Worm (Caenorhabditis elegans) whole organism, L4 larva: ENCODE measurements around the gene F40F12.9.
A peak's percentile ranks its signal among the peaks of the same experiment; 100 is the strongest.

Experiments
- D1046.2 ChIP-seq: fragments of 200-800 bp; sonication (Bioruptor generic); IDR thresholded peaks from 2 replicates; pipeline ENCODE4 v1.3.6; 2022; ENCODE audit warnings: missing genetic modification characterization, missing compliant biosample characterization
- F26F4.8 ChIP-seq: fragments of 200-800 bp; sonication (Bioruptor generic); conservative IDR thresholded peaks from 2 replicates; pipeline ENCODE4 v1.3.6; 2022; ENCODE audit warnings: missing genetic modification characterization, missing compliant biosample characterization
- F37D6.2 ChIP-seq: sonication (generic microtip); optimal IDR thresholded peaks from 2 replicates; lab custom pipeline; 2016; ENCODE audit warnings: mild to moderate bottlenecking, missing genetic modification characterization, missing compliant biosample characterization
- T20F7.1 ChIP-seq: fragments of 200-800 bp; sonication (Bioruptor generic); optimal IDR thresholded peaks from 2 replicates; lab custom pipeline; 2018; ENCODE audit warnings: mild to moderate bottlenecking, missing genetic modification characterization, missing compliant biosample characterization
- T26A8.4 ChIP-seq: fragments of 200-800 bp; sonication (Bioruptor generic); IDR thresholded peaks from 2 replicates; pipeline ENCODE4 v1.3.6; 2022; ENCODE audit warnings: missing genetic modification characterization, missing compliant biosample characterization
- Y48G9A.11 ChIP-seq: fragments of 200-800 bp; sonication (Bioruptor generic); IDR thresholded peaks from 2 replicates; pipeline ENCODE4 v1.3.6; 2022; ENCODE audit warnings: missing genetic modification reagents, missing genetic modification characterization, missing compliant biosample characterization
- Y75B8A.6 ChIP-seq: fragments of 200-800 bp; sonication (Bioruptor generic); IDR thresholded peaks from 2 replicates; pipeline ENCODE4 v1.3.6; 2022; ENCODE audit warnings: missing genetic modification reagents, missing genetic modification characterization, missing compliant biosample characterization
- ZK337.2 ChIP-seq: fragments of 200-800 bp; sonication (Bioruptor generic); IDR thresholded peaks from 2 replicates; pipeline ENCODE4 v1.3.6; 2022; ENCODE audit warnings: missing genetic modification reagents, missing genetic modification characterization, missing compliant biosample characterization
- aly-2 ChIP-seq: sonication (generic microtip); optimal IDR thresholded peaks from 2 replicates; lab custom pipeline; 2018; ENCODE audit warnings: missing biosample characterization, missing genetic modification characterization
- arid-1 ChIP-seq: fragments of 200-800 bp; sonication (Bioruptor generic); conservative IDR thresholded peaks from 2 replicates; pipeline ENCODE4 v1.3.6; 2022; ENCODE audit warnings: missing genetic modification reagents, missing genetic modification characterization, missing compliant biosample characterization
- attf-4 ChIP-seq: sonication (generic microtip); optimal IDR thresholded peaks from 3 replicates; lab custom pipeline; 2017; ENCODE audit warnings: missing biosample characterization, missing genetic modification characterization
- ceh-62 ChIP-seq: sonication (generic microtip); optimal IDR thresholded peaks from 2 replicates; lab custom pipeline; 2017; ENCODE audit warnings: missing biosample characterization, missing genetic modification characterization
- ces-1 ChIP-seq: fragments of 150-350 bp; sonication (generic microtip); optimal IDR thresholded peaks from 4 replicates; lab custom pipeline; 2014; ENCODE audit warnings: missing biosample characterization, missing genetic modification reagents, missing genetic modification characterization
- cey-2 ChIP-seq: sonication (generic microtip); optimal IDR thresholded peaks from 3 replicates; lab custom pipeline; 2017; ENCODE audit warnings: missing genetic modification characterization, mild to moderate bottlenecking, missing compliant biosample characterization, antibody characterized with exemption, borderline replicate concordance; ENCODE audit not compliant: insufficient read depth
- daf-12 ChIP-seq: fragments of 150-350 bp; optimal IDR thresholded peaks from 2 replicates; lab custom pipeline; 2014; ENCODE audit warnings: missing biosample characterization, missing genetic modification reagents, missing genetic modification characterization
- daf-19 ChIP-seq: fragments of 200-800 bp; sonication (Bioruptor generic); conservative IDR thresholded peaks from 2 replicates; pipeline ENCODE4 v1.3.6; 2022; ENCODE audit warnings: missing genetic modification characterization, missing compliant biosample characterization
- daf-8 ChIP-seq: fragments of 200-800 bp; sonication (Bioruptor generic); IDR thresholded peaks from 2 replicates; pipeline ENCODE4 v1.3.6; 2022; ENCODE audit warnings: missing genetic modification characterization, missing compliant biosample characterization
- dmd-6 ChIP-seq: fragments of 200-800 bp; sonication (Bioruptor generic); IDR thresholded peaks from 2 replicates; pipeline ENCODE4 v1.3.6; 2022; ENCODE audit warnings: missing genetic modification reagents, missing genetic modification characterization, missing compliant biosample characterization
- dmd-8 ChIP-seq: fragments of 200-800 bp; sonication (Bioruptor generic); IDR thresholded peaks from 2 replicates; pipeline ENCODE4 v1.3.6; 2022; ENCODE audit warnings: missing genetic modification characterization, missing compliant biosample characterization
- dpl-1 ChIP-seq: fragments of 150-350 bp; optimal IDR thresholded peaks from 2 replicates; lab custom pipeline; 2014; ENCODE audit warnings: missing biosample characterization, missing genetic modification reagents, missing genetic modification characterization
- duxl-1 ChIP-seq: sonication (generic microtip); optimal IDR thresholded peaks from 2 replicates; lab custom pipeline; 2016; ENCODE audit warnings: mild to moderate bottlenecking, missing genetic modification characterization, moderate library complexity, missing compliant biosample characterization; ENCODE audit not compliant: poor library complexity
- dve-1 ChIP-seq: sonication (generic microtip); optimal IDR thresholded peaks from 2 replicates; lab custom pipeline; 2017; ENCODE audit warnings: antibody characterized with exemption, mild to moderate bottlenecking, missing genetic modification characterization, missing compliant biosample characterization; ENCODE audit not compliant: insufficient read depth
- fkh-10 ChIP-seq: fragments of 150-350 bp; optimal IDR thresholded peaks from 2 replicates; lab custom pipeline; 2014; ENCODE audit warnings: missing biosample characterization, missing genetic modification reagents, missing genetic modification characterization
- gei-8 ChIP-seq: fragments of 200-800 bp; sonication (Bioruptor generic); optimal IDR thresholded peaks from 2 replicates; lab custom pipeline; 2018; ENCODE audit warnings: mild to moderate bottlenecking, missing genetic modification characterization, missing compliant biosample characterization
- lin-1 ChIP-seq: fragments of 200-800 bp; sonication (Bioruptor generic); IDR thresholded peaks from 2 replicates; pipeline ENCODE4 v1.3.6; 2022; ENCODE audit warnings: missing genetic modification reagents, missing genetic modification characterization, missing compliant biosample characterization
- lin-13 ChIP-seq: fragments of 150-350 bp; optimal IDR thresholded peaks from 2 replicates; lab custom pipeline; 2014; ENCODE audit warnings: missing biosample characterization, missing genetic modification reagents, missing genetic modification characterization
- lin-38 ChIP-seq: fragments of 200-800 bp; sonication (Bioruptor generic); IDR thresholded peaks from 2 replicates; pipeline ENCODE4 v1.3.6; 2022; ENCODE audit warnings: missing genetic modification reagents, missing genetic modification characterization, missing compliant biosample characterization
- lin-39 ChIP-seq: fragments of 150-350 bp; optimal IDR thresholded peaks from 2 replicates; lab custom pipeline; 2014; ENCODE audit warnings: missing biosample characterization, missing genetic modification reagents, missing genetic modification characterization
- lir-3 ChIP-seq: sonication (generic microtip); optimal IDR thresholded peaks from 2 replicates; lab custom pipeline; 2016; ENCODE audit warnings: mild to moderate bottlenecking, missing genetic modification characterization, missing compliant biosample characterization
- madf-5 ChIP-seq, 2 experiments: fragments of 200-800 bp; sonication (Bioruptor generic); IDR thresholded peaks; 2 replicates each; pipeline ENCODE4 v1.3.6; 2022; ENCODE audit warnings: missing compliant biosample characterization in 2 of 2, missing genetic modification characterization in 2 of 2
- mdt-29 ChIP-seq: fragments of 200-800 bp; sonication (Bioruptor generic); IDR thresholded peaks from 2 replicates; pipeline ENCODE4 v1.3.6; 2022; ENCODE audit warnings: missing genetic modification reagents, missing genetic modification characterization, missing compliant biosample characterization
- mes-2 ChIP-seq: sonication (generic microtip); optimal IDR thresholded peaks from 2 replicates; lab custom pipeline; 2016; ENCODE audit warnings: missing genotype, mild to moderate bottlenecking, missing genetic modification characterization, missing compliant biosample characterization; ENCODE audit not compliant: poor library complexity, severe bottlenecking
- mxl-2 ChIP-seq: fragments of 200-800 bp; sonication (Bioruptor generic); conservative IDR thresholded peaks from 2 replicates; pipeline ENCODE4 v1.3.6; 2022; ENCODE audit warnings: missing genetic modification reagents, missing genetic modification characterization, missing compliant biosample characterization
- mxl-3 ChIP-seq: fragments of 200-800 bp; sonication (Bioruptor generic); optimal IDR thresholded peaks from 2 replicates; lab custom pipeline; 2018; ENCODE audit warnings: mild to moderate bottlenecking, missing genetic modification characterization, missing compliant biosample characterization
- nhr-10 ChIP-seq: fragments of 150-350 bp; optimal IDR thresholded peaks from 2 replicates; lab custom pipeline; 2014; ENCODE audit warnings: missing biosample characterization, missing genetic modification characterization
- nhr-102 ChIP-seq: sonication (generic microtip); optimal IDR thresholded peaks from 2 replicates; lab custom pipeline; 2016; ENCODE audit warnings: mild to moderate bottlenecking, missing genetic modification characterization, moderate library complexity, missing compliant biosample characterization
- nhr-28 ChIP-seq: fragments of 150-350 bp; optimal IDR thresholded peaks from 2 replicates; lab custom pipeline; 2014; ENCODE audit warnings: missing biosample characterization, missing genetic modification characterization
- nhr-48 ChIP-seq: sonication (generic microtip); optimal IDR thresholded peaks from 2 replicates; lab custom pipeline; 2016; ENCODE audit warnings: mild to moderate bottlenecking, missing genetic modification characterization, missing compliant biosample characterization
- nhr-6 ChIP-seq: fragments of 150-350 bp; optimal IDR thresholded peaks from 2 replicates; lab custom pipeline; 2014; ENCODE audit warnings: missing biosample characterization, missing genetic modification characterization
- skn-1 ChIP-seq: fragments of 150-350 bp; optimal IDR thresholded peaks from 2 replicates; lab custom pipeline; 2014; ENCODE audit warnings: missing biosample characterization, missing genetic modification characterization
- snpc-4 ChIP-seq: fragments of 150-350 bp; optimal IDR thresholded peaks from 2 replicates; lab custom pipeline; 2014; ENCODE audit warnings: missing biosample characterization, missing genetic modification characterization
- spr-3 ChIP-seq: fragments of 200-800 bp; sonication (Bioruptor generic); optimal IDR thresholded peaks from 2 replicates; lab custom pipeline; 2018; ENCODE audit warnings: mild to moderate bottlenecking, missing genetic modification characterization, missing compliant biosample characterization
- tag-97 ChIP-seq: fragments of 200-800 bp; sonication (Bioruptor generic); IDR thresholded peaks from 2 replicates; pipeline ENCODE4 v1.3.6; 2022; ENCODE audit warnings: missing genetic modification characterization, missing compliant biosample characterization
- tra-1 ChIP-seq: fragments of 200-800 bp; sonication (Bioruptor generic); IDR thresholded peaks from 2 replicates; pipeline ENCODE4 v1.3.6; 2022; ENCODE audit warnings: missing genetic modification reagents, missing genetic modification characterization, missing compliant biosample characterization
- unc-39 ChIP-seq: sonication (generic microtip); optimal IDR thresholded peaks from 2 replicates; lab custom pipeline; 2017; ENCODE audit warnings: missing biosample characterization, missing genetic modification characterization
- unc-62 ChIP-seq, 3 experiments: fragments of 150-350 bp in 1 of 3; sonication (generic microtip); optimal IDR thresholded peaks in 2 of 3; peaks in 1 of 3; 1 replicate in 1 of 3; 2 replicates in 2 of 3; lab custom pipeline; 2014 to 2017; ENCODE audit warnings: missing biosample characterization in 3 of 3, missing genetic modification characterization in 3 of 3, missing genetic modification reagents in 3 of 3, missing genotype in 1 of 3
- zip-11 ChIP-seq: fragments of 200-800 bp; sonication (Bioruptor generic); IDR thresholded peaks from 2 replicates; pipeline ENCODE4 v1.3.6; 2022; ENCODE audit warnings: missing genetic modification characterization, missing compliant biosample characterization
- zip-2 ChIP-seq: fragments of 150-350 bp; optimal IDR thresholded peaks from 2 replicates; lab custom pipeline; 2014; ENCODE audit warnings: missing biosample characterization, missing genetic modification characterization
- ztf-11 ChIP-seq: fragments of 150-350 bp; optimal IDR thresholded peaks from 2 replicates; lab custom pipeline; 2014; ENCODE audit warnings: missing biosample characterization, missing genetic modification characterization
- ztf-7 ChIP-seq: fragments of 150-350 bp; optimal IDR thresholded peaks from 2 replicates; lab custom pipeline; 2014; ENCODE audit warnings: missing biosample characterization, missing genetic modification characterization

The F40F12.9 gene

DNA sequence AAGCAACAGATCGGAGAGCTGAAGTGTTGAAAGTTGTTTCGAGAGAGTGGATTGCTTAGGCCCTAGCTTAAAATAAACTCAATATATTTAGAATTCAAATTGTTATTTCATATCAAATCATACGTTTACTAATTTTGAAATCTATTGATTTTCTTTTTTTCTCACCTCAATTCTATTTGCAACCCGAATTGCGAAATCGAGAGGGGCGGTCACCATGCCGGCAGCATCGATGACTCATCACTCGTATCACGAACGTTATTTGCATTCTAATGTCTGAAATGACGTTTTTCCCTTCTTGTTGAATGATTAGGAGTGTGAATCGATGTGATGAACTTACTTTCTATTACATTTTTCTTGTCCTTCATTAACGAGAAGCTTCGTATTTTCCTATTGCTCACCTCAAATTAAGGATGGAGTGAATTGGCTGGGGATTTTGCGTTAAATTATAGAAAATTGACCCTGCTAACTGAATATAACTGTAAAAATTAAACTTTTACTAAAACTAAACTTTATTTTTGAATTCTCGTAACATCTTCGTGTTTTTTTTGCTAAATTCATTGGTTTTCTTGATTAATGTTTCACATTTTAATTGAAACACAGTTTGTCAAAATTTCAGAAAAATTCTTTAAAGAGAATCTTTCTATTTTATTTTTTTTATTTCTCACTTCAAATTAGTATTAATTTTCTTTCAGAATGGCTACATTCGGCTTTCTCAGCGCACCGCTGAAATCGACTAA, 45.7 kb downstream of the F40F12.9 start, which contains the start of gene alx-1 (continued):
- no peak for TF ChIP-seq ces-1 (GFP tag; lab: Kevin White, UChicago)
- no peak for TF ChIP-seq mxl-2 (GFP tag; lab: Robert Waterston, UW)
- TF ChIP-seq nhr-10 (tag; lab: Kevin White, UChicago) = no peak
- no peak for TF ChIP-seq lir-3 (tag; lab: Kevin White, UChicago)
- no peak for TF ChIP-seq unc-39 (tag; lab: Kevin White, UChicago)
- no peak for TF ChIP-seq ceh-62 (tag; lab: Kevin White, UChicago)
- TF ChIP-seq snpc-4 (tag; lab: Kevin White, UChicago) = no peak
- no peak for TF ChIP-seq F37D6.2
- no peak for TF ChIP-seq arid-1 (GFP tag; lab: Robert Waterston, UW)
- no peak for TF ChIP-seq fkh-10 (GFP tag; lab: Kevin White, UChicago)
- TF ChIP-seq attf-4 (tag; lab: Kevin White, UChicago) = no peak
- TF ChIP-seq cey-2 (tag; lab: Kevin White, UChicago) = no peak
- TF ChIP-seq lin-39 (tag; lab: Kevin White, UChicago) = no peak
- no peak for TF ChIP-seq dpl-1
- TF ChIP-seq Y48G9A.11 (GFP tag; lab: Robert Waterston, UW) = no peak
- no peak for TF ChIP-seq daf-19
- no peak for TF ChIP-seq tra-1
- TF ChIP-seq lin-38 (GFP tag; lab: Robert Waterston, UW) = no peak
- no peak for TF ChIP-seq ztf-7 (tag; lab: Kevin White, UChicago)
- TF ChIP-seq nhr-102 (tag; lab: Kevin White, UChicago) = no peak
- no peak for TF ChIP-seq lin-1
- no peak for TF ChIP-seq duxl-1 (tag; lab: Kevin White, UChicago)
- TF ChIP-seq daf-12 (tag; lab: Kevin White, UChicago) = no peak
- peak; percentile 31 for TF ChIP-seq dve-1
- TF ChIP-seq madf-5 (GFP tag; IDR thresholded peaks at IDR 0.05; lab: Robert Waterston, UW) = no peak
- TF ChIP-seq nhr-6 = peak; percentile 35
- no peak for TF ChIP-seq Y75B8A.6 (GFP tag; lab: Robert Waterston, UW)
- no peak for TF ChIP-seq dmd-8
- TF ChIP-seq skn-1 = no peak
- no peak for TF ChIP-seq nhr-48
- TF ChIP-seq aly-2 (tag; lab: Kevin White, UChicago) = no peak
- TF ChIP-seq dmd-6 (GFP tag; lab: Robert Waterston, UW) = peak; percentile 45; the same call in 1 of the 2 replicates
- TF ChIP-seq lin-13 (GFP tag; lab: Kevin White, UChicago) = no peak
- no peak for TF ChIP-seq F26F4.8 (GFP tag; lab: Robert Waterston, UW)
- no peak for TF ChIP-seq D1046.2 (GFP tag; lab: Robert Waterston, UW)
- peak; percentile 58 for TF ChIP-seq mxl-3 (GFP tag; lab: Kevin White, UChicago)
- no peak for TF ChIP-seq T26A8.4 (GFP tag; lab: Robert Waterston, UW)
- TF ChIP-seq nhr-28 (tag; lab: Kevin White, UChicago) = peak; percentile 14
- peak; percentile 49 for TF ChIP-seq mes-2 (tag; lab: Kevin White, UChicago)
- peak in 1 of 2 experiments; percentile 63 for TF ChIP-seq unc-62 (GFP tag; optimal IDR thresholded peaks at IDR 0.05 in 1 of 2; lab: Kevin White, UChicago)
- TF ChIP-seq unc-62 (tag; optimal IDR thresholded peaks at IDR 0.05; lab: Kevin White, UChicago) = no peak
- no peak for TF ChIP-seq ZK337.2 (GFP tag; lab: Robert Waterston, UW)
- TF ChIP-seq ztf-11 (tag; lab: Kevin White, UChicago) = no peak
- no peak for TF ChIP-seq zip-11 (GFP tag; lab: Robert Waterston, UW)
- no peak for TF ChIP-seq spr-3
- TF ChIP-seq gei-8 (GFP tag; lab: Kevin White, UChicago) = no peak
- no peak for TF ChIP-seq tag-97 (GFP tag; lab: Robert Waterston, UW)
- TF ChIP-seq zip-2 = no peak
- TF ChIP-seq daf-8 (GFP tag; lab: Robert Waterston, UW) = no peak
- TF ChIP-seq mdt-29 (GFP tag; lab: Robert Waterston, UW) = no peak
- TF ChIP-seq T20F7.1 (GFP tag; lab: Kevin White, UChicago) = no peak
